Worm (Caenorhabditis elegans) whole organism, mixed stage, embryonic: Measurements from ENCODE around the gene ifas-1.

Source experiments
- nhr-28 ChIP-seq: fragments of 150-350 bp; optimal IDR thresholded peaks from 2 replicates; lab custom pipeline; 2014; ENCODE audit warnings: missing biosample characterization, missing genetic modification characterization
- unc-39 ChIP-seq: fragments of 150-350 bp; optimal IDR thresholded peaks from 2 replicates; lab custom pipeline; 2014; ENCODE audit warnings: missing biosample characterization, missing genetic modification characterization

- TF ChIP-seq unc-39 (no peak), nhr-28 (tag; lab: Kevin White, UChicago) (no peak)
Measured at ce11 chrII:3688333-3688732, at the start of gene ifas-1.
